Worm (Caenorhabditis elegans) whole organism, late embryonic: Measurements from ENCODE around the gene npp-24.
A peak's percentile ranks its signal among the peaks of the same experiment; 100 is the strongest.

ENCODE experiments used
- F13H6.1 ChIP-seq: sonication (generic microtip); optimal IDR thresholded peaks from 2 replicates; lab custom pipeline; 2016; ENCODE audit warnings: missing genetic modification characterization, missing compliant biosample characterization
- ama-1 ChIP-seq: fragments of 150-350 bp; optimal IDR thresholded peaks from 2 replicates; lab custom pipeline; 2014
- che-1 ChIP-seq: sonication (generic microtip); optimal IDR thresholded peaks from 2 replicates; lab custom pipeline; 2016; ENCODE audit warnings: mild to moderate bottlenecking, missing genetic modification characterization, missing compliant biosample characterization
- ets-4 ChIP-seq: sonication (generic microtip); optimal IDR thresholded peaks from 2 replicates; lab custom pipeline; 2016; ENCODE audit warnings: missing genetic modification characterization, missing compliant biosample characterization
- hlh-30 ChIP-seq: sonication (generic microtip); optimal IDR thresholded peaks from 2 replicates; lab custom pipeline; 2017; ENCODE audit warnings: antibody characterized with exemption, missing genetic modification characterization, missing compliant biosample characterization; ENCODE audit not compliant: insufficient read depth
- hlh-6 ChIP-seq: sonication (generic microtip); optimal IDR thresholded peaks from 2 replicates; lab custom pipeline; 2016; ENCODE audit warnings: missing genotype, missing genetic modification characterization, missing compliant biosample characterization
- pqm-1 ChIP-seq: sonication (generic microtip); optimal IDR thresholded peaks from 2 replicates; lab custom pipeline; 2016; ENCODE audit warnings: missing genetic modification characterization, missing compliant biosample characterization
- unc-55 ChIP-seq: sonication (generic microtip); optimal IDR thresholded peaks from 2 replicates; lab custom pipeline; 2017; ENCODE audit warnings: missing biosample characterization, missing genetic modification reagents, missing genetic modification characterization
- zip-5 ChIP-seq: sonication (generic microtip); optimal IDR thresholded peaks from 2 replicates; lab custom pipeline; 2016; ENCODE audit warnings: missing genetic modification characterization, missing compliant biosample characterization

- TF ChIP-seq unc-55 (peak; percentile 48), ets-4 (tag; lab: Kevin White, UChicago) (no peak), pqm-1 (tag; lab: Kevin White, UChicago) (no peak), zip-5 (tag; lab: Kevin White, UChicago) (no peak), F13H6.1 (tag; lab: Kevin White, UChicago) (no peak), hlh-6 (tag; lab: Kevin White, UChicago) (no peak), che-1 (tag; lab: Kevin White, UChicago) (no peak), ama-1 (lab: Kevin White, UChicago) (no peak), hlh-30 (tag; lab: Kevin White, UChicago) (no peak)
These were observed 39.8 kb upstream of the npp-24 start, which contains the start of gene clr-1 for ce11 chrII:5465729-5466408.
